Worm (Caenorhabditis elegans) whole organism, L1 larva: ENCODE data around the gene F43C11.2.

Source experiments
- C34B4.2 ChIP-seq: sonication (generic microtip); optimal IDR thresholded peaks from 2 replicates; lab custom pipeline; 2017; ENCODE audit warnings: mild to moderate bottlenecking, missing genetic modification characterization, missing compliant biosample characterization
- F16B12.6 ChIP-seq: fragments of 150-350 bp; optimal IDR thresholded peaks from 2 replicates; lab custom pipeline; 2014; ENCODE audit warnings: missing biosample characterization, missing genetic modification characterization
- alr-1 ChIP-seq: fragments of 200-800 bp; sonication (Bioruptor generic); optimal IDR thresholded peaks from 2 replicates; lab custom pipeline; 2018; ENCODE audit warnings: borderline replicate concordance, mild to moderate bottlenecking, missing genetic modification characterization, missing compliant biosample characterization
- aly-2 ChIP-seq: fragments of 150-350 bp; optimal IDR thresholded peaks from 2 replicates; lab custom pipeline; 2014; ENCODE audit warnings: missing biosample characterization, missing genetic modification characterization
- blmp-1 ChIP-seq: fragments of 150-350 bp; optimal IDR thresholded peaks from 2 replicates; lab custom pipeline; 2014; ENCODE audit warnings: missing biosample characterization, missing genetic modification characterization
- ceh-63 ChIP-seq: fragments of 200-800 bp; sonication (Bioruptor generic); optimal IDR thresholded peaks from 2 replicates; lab custom pipeline; 2018; ENCODE audit warnings: mild to moderate bottlenecking, missing genetic modification characterization, missing compliant biosample characterization
- ceh-82 ChIP-seq, 3 experiments: fragments of 150-350 bp in 1 of 3; sonication (generic microtip) in 2 of 3; optimal IDR thresholded peaks; 2 replicates each; lab custom pipeline; 2014 to 2017; ENCODE audit warnings: missing biosample characterization in 3 of 3, missing genetic modification characterization in 3 of 3
- ceh-90 ChIP-seq: sonication (generic microtip); optimal IDR thresholded peaks from 2 replicates; lab custom pipeline; 2016; ENCODE audit warnings: missing genetic modification characterization, missing compliant biosample characterization
- ces-1 ChIP-seq: fragments of 150-350 bp; optimal IDR thresholded peaks from 2 replicates; lab custom pipeline; 2014; ENCODE audit warnings: missing biosample characterization, missing genetic modification reagents, missing genetic modification characterization
- efl-1 ChIP-seq, 4 experiments: fragments of 150-350 bp; optimal IDR thresholded peaks in 3 of 4; peaks in 1 of 4; 1 replicate in 1 of 4; 2 replicates in 3 of 4; lab custom pipeline; 2014; ENCODE audit warnings: missing biosample characterization in 2 of 4, missing genetic modification characterization in 2 of 4, missing genetic modification reagents in 2 of 4
- efl-3 ChIP-seq: fragments of 200-800 bp; sonication (Bioruptor generic); optimal IDR thresholded peaks from 2 replicates; lab custom pipeline; 2018; ENCODE audit warnings: mild to moderate bottlenecking, missing genetic modification characterization, missing compliant biosample characterization
- egl-13 ChIP-seq: sonication (generic microtip); optimal IDR thresholded peaks from 2 replicates; lab custom pipeline; 2016; ENCODE audit warnings: missing genotype, missing genetic modification reagents, missing genetic modification characterization, missing compliant biosample characterization
- egl-27 ChIP-seq, 2 experiments: fragments of 150-350 bp in 1 of 2; sonication (generic microtip); optimal IDR thresholded peaks; 3 replicates each; lab custom pipeline; 2017 to 2018; ENCODE audit warnings: missing biosample characterization in 2 of 2, missing genetic modification characterization in 2 of 2, missing genetic modification reagents in 2 of 2
- elt-2 ChIP-seq: sonication (generic microtip); optimal IDR thresholded peaks from 2 replicates; lab custom pipeline; 2016; ENCODE audit warnings: missing genetic modification characterization, mild to moderate bottlenecking, inconsistent platforms, missing compliant biosample characterization, missing genetic modification reagents
- fkh-10 ChIP-seq: sonication (generic microtip); optimal IDR thresholded peaks from 2 replicates; lab custom pipeline; 2017; ENCODE audit warnings: missing biosample characterization, missing genetic modification reagents, missing genetic modification characterization
- fkh-4 ChIP-seq: sonication (generic microtip); optimal IDR thresholded peaks from 2 replicates; lab custom pipeline; 2016; ENCODE audit warnings: missing compliant biosample characterization, missing genetic modification characterization, borderline replicate concordance
- fkh-8 ChIP-seq: sonication (generic microtip); optimal IDR thresholded peaks from 2 replicates; lab custom pipeline; 2016; ENCODE audit warnings: mild to moderate bottlenecking, missing genetic modification characterization, missing compliant biosample characterization
- fos-1 ChIP-seq: fragments of 150-350 bp; optimal IDR thresholded peaks from 2 replicates; lab custom pipeline; 2014; ENCODE audit warnings: missing biosample characterization, missing genetic modification characterization
- hlh-4 ChIP-seq: sonication (generic microtip); optimal IDR thresholded peaks from 2 replicates; lab custom pipeline; 2016; ENCODE audit warnings: mild to moderate bottlenecking, missing genetic modification characterization, missing compliant biosample characterization
- hpl-2 ChIP-seq: fragments of 150-350 bp; optimal IDR thresholded peaks from 2 replicates; lab custom pipeline; 2014; ENCODE audit warnings: missing biosample characterization, missing genetic modification reagents, missing genetic modification characterization
- isw-1 ChIP-seq: fragments of 200-800 bp; sonication (Bioruptor generic); IDR thresholded peaks from 2 replicates; pipeline ENCODE4 v1.3.6; 2022; ENCODE audit warnings: missing genetic modification characterization, missing compliant biosample characterization
- lin-13 ChIP-seq: fragments of 150-350 bp; optimal IDR thresholded peaks from 2 replicates; lab custom pipeline; 2014; ENCODE audit warnings: missing biosample characterization, missing genetic modification reagents, missing genetic modification characterization
- lin-15B ChIP-seq: fragments of 150-350 bp; sonication (generic microtip); optimal IDR thresholded peaks from 3 replicates; lab custom pipeline; 2014; ENCODE audit warnings: missing biosample characterization, missing genetic modification characterization
- lin-35 ChIP-seq, 2 experiments: fragments of 150-350 bp; optimal IDR thresholded peaks; 2 replicates each; lab custom pipeline; 2014; ENCODE audit warnings: missing biosample characterization in 2 of 2, missing genetic modification characterization in 2 of 2, missing genetic modification reagents in 2 of 2
- lin-39 ChIP-seq: fragments of 150-350 bp; optimal IDR thresholded peaks from 2 replicates; lab custom pipeline; 2014; ENCODE audit warnings: missing biosample characterization, missing genetic modification reagents, missing genetic modification characterization
- lsy-2 ChIP-seq, 2 experiments: fragments of 150-350 bp; optimal IDR thresholded peaks; 2 replicates each; lab custom pipeline; 2014; ENCODE audit warnings: missing biosample characterization in 2 of 2, missing genetic modification characterization in 2 of 2
- mab-9 ChIP-seq: fragments of 200-800 bp; sonication (Bioruptor generic); IDR thresholded peaks from 2 replicates; pipeline ENCODE4 v1.3.6; 2022; ENCODE audit warnings: missing genetic modification reagents, missing genetic modification characterization, missing compliant biosample characterization
- mdl-1 ChIP-seq, 2 experiments: fragments of 150-350 bp; optimal IDR thresholded peaks; 2 replicates each; lab custom pipeline; 2014 to 2017; ENCODE audit warnings: missing biosample characterization in 2 of 2, missing genetic modification characterization in 2 of 2, inconsistent platforms in 1 of 2
- mef-2 ChIP-seq: fragments of 150-350 bp; optimal IDR thresholded peaks from 2 replicates; lab custom pipeline; 2014; ENCODE audit warnings: missing biosample characterization, missing genetic modification characterization
- nhr-19 ChIP-seq: fragments of 200-800 bp; sonication (Bioruptor generic); conservative IDR thresholded peaks from 2 replicates; pipeline ENCODE4 v1.3.6; 2022; ENCODE audit warnings: missing genetic modification characterization, missing compliant biosample characterization
- nhr-20 ChIP-seq: sonication (generic microtip); optimal IDR thresholded peaks from 2 replicates; lab custom pipeline; 2016; ENCODE audit warnings: mild to moderate bottlenecking, missing genetic modification characterization, missing compliant biosample characterization
- nhr-28 ChIP-seq: fragments of 150-350 bp; optimal IDR thresholded peaks from 2 replicates; lab custom pipeline; 2014; ENCODE audit warnings: missing biosample characterization, missing genetic modification characterization
- nhr-77 ChIP-seq: fragments of 150-350 bp; optimal IDR thresholded peaks from 2 replicates; lab custom pipeline; 2014; ENCODE audit warnings: missing biosample characterization, missing genetic modification characterization
- nhr-84 ChIP-seq: sonication (generic microtip); optimal IDR thresholded peaks from 2 replicates; lab custom pipeline; 2017; ENCODE audit warnings: missing biosample characterization, missing genetic modification characterization
- nhr-90 ChIP-seq: sonication (generic microtip); optimal IDR thresholded peaks from 2 replicates; lab custom pipeline; 2016; ENCODE audit warnings: mild to moderate bottlenecking, missing genetic modification characterization, missing compliant biosample characterization; ENCODE audit not compliant: poor library complexity
- pax-3 ChIP-seq: fragments of 200-800 bp; sonication (Bioruptor generic); optimal IDR thresholded peaks from 2 replicates; lab custom pipeline; 2018; ENCODE audit warnings: mild to moderate bottlenecking, missing genetic modification characterization, moderate library complexity, missing compliant biosample characterization
- rnt-1 ChIP-seq: sonication (generic microtip); optimal IDR thresholded peaks from 2 replicates; lab custom pipeline; 2016; ENCODE audit warnings: mild to moderate bottlenecking, missing genetic modification characterization, moderate library complexity, missing compliant biosample characterization
- skn-1 ChIP-seq: fragments of 150-350 bp; optimal IDR thresholded peaks from 2 replicates; lab custom pipeline; 2014; ENCODE audit warnings: missing biosample characterization, missing genetic modification characterization
- snpc-4 ChIP-seq: fragments of 150-350 bp; optimal IDR thresholded peaks from 2 replicates; lab custom pipeline; 2014; ENCODE audit warnings: missing biosample characterization, missing genetic modification characterization
- snu-23 ChIP-seq: sonication (generic microtip); optimal IDR thresholded peaks from 2 replicates; lab custom pipeline; 2016; ENCODE audit warnings: missing genetic modification characterization, missing compliant biosample characterization
- sptf-1 ChIP-seq: fragments of 150-350 bp; optimal IDR thresholded peaks from 2 replicates; lab custom pipeline; 2014; ENCODE audit warnings: missing biosample characterization, missing genetic modification characterization
- swsn-7 ChIP-seq: sonication (generic microtip); optimal IDR thresholded peaks from 2 replicates; lab custom pipeline; 2016; ENCODE audit warnings: missing genetic modification characterization, missing compliant biosample characterization
- tbx-2 ChIP-seq: sonication (generic microtip); optimal IDR thresholded peaks from 2 replicates; lab custom pipeline; 2016; ENCODE audit warnings: missing genetic modification characterization, missing compliant biosample characterization
- tlp-1 ChIP-seq: fragments of 150-350 bp; optimal IDR thresholded peaks from 2 replicates; lab custom pipeline; 2014; ENCODE audit warnings: missing biosample characterization, missing genetic modification characterization
- unc-130 ChIP-seq: fragments of 150-350 bp; optimal IDR thresholded peaks from 2 replicates; lab custom pipeline; 2017; ENCODE audit warnings: missing biosample characterization, missing genetic modification characterization, inconsistent platforms
- unc-30 ChIP-seq: sonication (generic microtip); optimal IDR thresholded peaks from 2 replicates; lab custom pipeline; 2017; ENCODE audit warnings: missing biosample characterization, missing genetic modification characterization
- xbp-1 ChIP-seq: sonication (generic microtip); optimal IDR thresholded peaks from 2 replicates; lab custom pipeline; 2016; ENCODE audit warnings: missing genetic modification characterization, missing compliant biosample characterization
- zag-1 ChIP-seq: fragments of 150-350 bp; optimal IDR thresholded peaks from 2 replicates; lab custom pipeline; 2014; ENCODE audit warnings: missing biosample characterization, missing genetic modification characterization
- ztf-11 ChIP-seq, 2 experiments: sonication (generic microtip); optimal IDR thresholded peaks; 2 replicates each; lab custom pipeline; 2016 to 2017; ENCODE audit warnings: missing genetic modification characterization in 2 of 2, missing biosample characterization in 1 of 2, missing compliant biosample characterization in 1 of 2

The F43C11.2 gene

ce11 chrII:2377751-2378150, 23.2 kb downstream of the F43C11.2 start, which contains the start of gene F16G10.6:
Gene F16G10.6 (minus strand): TSS chrII:2377851.
- TF ChIP-seq fkh-10 (GFP tag; lab: Kevin White, UChicago) (no peak), alr-1 (no peak), efl-1 (optimal IDR thresholded peaks at IDR 0.05; lab: Kevin White, UChicago) (no peak), efl-1 (GFP tag; optimal IDR thresholded peaks at IDR 0.05 in 1 of 2; lab: Kevin White, UChicago) (no peak), snpc-4 (tag; lab: Kevin White, UChicago) (no peak)
- TF ChIP-seq, all 84 proteins: peak for 0

ce11 chrII:2378465-2379009, 24.0 kb downstream of the F43C11.2 start:
- TF ChIP-seq fkh-8 (tag; lab: Kevin White, UChicago): no peak
- TF ChIP-seq mab-9 (GFP tag; lab: Robert Waterston, UW): no peak
- no peak for TF ChIP-seq snu-23
- no peak for TF ChIP-seq lin-13 (GFP tag; lab: Kevin White, UChicago)
- peak; percentile 19; the same call in 1 of the 2 replicates for TF ChIP-seq nhr-19 (GFP tag; lab: Robert Waterston, UW)
- peak; percentile 46 to 85 for TF ChIP-seq lsy-2 (tag; optimal IDR thresholded peaks at IDR 0.05; lab: Kevin White, UChicago)
- TF ChIP-seq unc-30: no peak
- no peak for TF ChIP-seq lin-15B (tag; lab: Kevin White, UChicago)
- TF ChIP-seq swsn-7: no peak
- no peak for TF ChIP-seq lin-39 (tag; lab: Kevin White, UChicago)
- TF ChIP-seq nhr-84 (tag; lab: Kevin White, UChicago): no peak
- no peak for TF ChIP-seq efl-3
- TF ChIP-seq tbx-2 (tag; lab: Kevin White, UChicago): peak; percentile 19
- TF ChIP-seq ztf-11 (tag; optimal IDR thresholded peaks at IDR 0.05; lab: Kevin White, UChicago): no peak
- no peak for TF ChIP-seq rnt-1
- peak; percentile 60 for TF ChIP-seq tlp-1 (tag; lab: Kevin White, UChicago)
- TF ChIP-seq hpl-2 (GFP tag; lab: Kevin White, UChicago): peak; percentile 34
- no peak for TF ChIP-seq fkh-10 (GFP tag; lab: Kevin White, UChicago)
- TF ChIP-seq xbp-1 (tag; lab: Kevin White, UChicago): no peak
- TF ChIP-seq ceh-63 (GFP tag; lab: Kevin White, UChicago): no peak
- TF ChIP-seq egl-27 (tag; optimal IDR thresholded peaks at IDR 0.05; lab: Kevin White, UChicago): peak in 1 of 2 experiments; percentile 69
- TF ChIP-seq unc-130 (tag; lab: Kevin White, UChicago): no peak
- no peak for TF ChIP-seq aly-2 (tag; lab: Kevin White, UChicago)
- no peak for TF ChIP-seq blmp-1
- TF ChIP-seq mef-2 (tag; lab: Kevin White, UChicago): no peak
- TF ChIP-seq efl-1 (optimal IDR thresholded peaks at IDR 0.05; lab: Kevin White, UChicago): no peak
- peak in 1 of 2 experiments; percentile 80 for TF ChIP-seq efl-1 (GFP tag; optimal IDR thresholded peaks at IDR 0.05 in 1 of 2; lab: Kevin White, UChicago)
- TF ChIP-seq lin-35 (GFP tag; optimal IDR thresholded peaks at IDR 0.05; lab: Kevin White, UChicago): peak in 1 of 2 experiments; percentile 60
- no peak for TF ChIP-seq alr-1
- TF ChIP-seq elt-2 (tag; lab: Kevin White, UChicago): peak; percentile 100
- TF ChIP-seq fos-1 (tag; lab: Kevin White, UChicago): no peak
- peak; percentile 59 for TF ChIP-seq nhr-90 (tag; lab: Kevin White, UChicago)
- no peak for TF ChIP-seq zag-1 (tag; lab: Kevin White, UChicago)
- no peak for TF ChIP-seq nhr-77
- TF ChIP-seq pax-3 (tag; lab: Kevin White, UChicago): peak; percentile 90
- no peak for TF ChIP-seq snpc-4 (tag; lab: Kevin White, UChicago)
- no peak for TF ChIP-seq C34B4.2
- TF ChIP-seq hlh-4 (tag; lab: Kevin White, UChicago): no peak
- no peak for TF ChIP-seq ceh-90 (tag; lab: Kevin White, UChicago)
- TF ChIP-seq nhr-20 (tag; lab: Kevin White, UChicago): peak; percentile 58
- no peak for TF ChIP-seq fkh-4 (tag; lab: Kevin White, UChicago)
- no peak for TF ChIP-seq sptf-1 (tag; lab: Kevin White, UChicago)
- no peak for TF ChIP-seq nhr-28 (tag; lab: Kevin White, UChicago)
- TF ChIP-seq skn-1 (tag; lab: Kevin White, UChicago): no peak
- peak in 1 of 2 experiments; percentile 8 for TF ChIP-seq mdl-1 (tag; optimal IDR thresholded peaks at IDR 0.05; lab: Kevin White, UChicago)
- TF ChIP-seq ceh-82 (tag; optimal IDR thresholded peaks at IDR 0.05; lab: Kevin White, UChicago): no peak
- no peak for TF ChIP-seq ces-1 (GFP tag; lab: Kevin White, UChicago)
- no peak for TF ChIP-seq isw-1 (GFP tag; lab: Robert Waterston, UW)
- peak; percentile 94 for TF ChIP-seq egl-13
- no peak for TF ChIP-seq F16B12.6 (tag; lab: Kevin White, UChicago)
